Worm (Caenorhabditis elegans) whole organism, young adult: ENCODE data around the gene F31D4.8.

Source experiments
- attf-6 ChIP-seq: fragments of 200-800 bp; sonication (Bioruptor generic); IDR thresholded peaks from 2 replicates; pipeline ENCODE4 v1.3.6; 2022; ENCODE audit warnings: missing genetic modification reagents, missing genetic modification characterization, missing compliant biosample characterization
- bed-1 ChIP-seq: fragments of 200-800 bp; sonication (Bioruptor generic); IDR thresholded peaks from 2 replicates; pipeline ENCODE4 v1.3.6; 2022; ENCODE audit warnings: missing genetic modification reagents, missing genetic modification characterization, missing compliant biosample characterization
- die-1 ChIP-seq: sonication (generic microtip); optimal IDR thresholded peaks from 2 replicates; lab custom pipeline; 2016; ENCODE audit warnings: missing genotype, mild to moderate bottlenecking, missing genetic modification characterization, missing compliant biosample characterization
- nfya-2 ChIP-seq: fragments of 200-800 bp; sonication (Bioruptor generic); IDR thresholded peaks from 2 replicates; pipeline ENCODE4 v1.3.6; 2022; ENCODE audit warnings: missing genetic modification reagents, missing genetic modification characterization, missing compliant biosample characterization
- pha-4 ChIP-seq: fragments of 150-350 bp; sonication (generic microtip); optimal IDR thresholded peaks from 2 replicates; lab custom pipeline; 2014; ENCODE audit warnings: missing biosample characterization, missing genetic modification reagents, missing genetic modification characterization
- snpc-1.3 ChIP-seq: sonication (generic microtip); optimal IDR thresholded peaks from 2 replicates; lab custom pipeline; 2017; ENCODE audit warnings: missing genetic modification characterization, mild to moderate bottlenecking, missing compliant biosample characterization, antibody characterized with exemption, moderate library complexity, missing genotype, missing genetic modification reagents; ENCODE audit not compliant: insufficient read depth
- snpc-4 ChIP-seq, 5 experiments: fragments of 150-350 bp in 1 of 5; sonication (generic microtip) in 4 of 5; optimal IDR thresholded peaks; 2 replicates each; lab custom pipeline; 2014 to 2018; ENCODE audit warnings: missing genetic modification characterization in 5 of 5, missing biosample characterization in 3 of 5, antibody characterized with exemption in 2 of 5, mild to moderate bottlenecking in 2 of 5, missing compliant biosample characterization in 2 of 5, missing genotype in 2 of 5, moderate library complexity in 2 of 5, missing genetic modification reagents in 1 of 5
- zim-3 ChIP-seq: sonication (generic microtip); optimal IDR thresholded peaks from 2 replicates; lab custom pipeline; 2017; ENCODE audit warnings: mild to moderate bottlenecking, missing genetic modification characterization, moderate library complexity, missing compliant biosample characterization

DNA sequence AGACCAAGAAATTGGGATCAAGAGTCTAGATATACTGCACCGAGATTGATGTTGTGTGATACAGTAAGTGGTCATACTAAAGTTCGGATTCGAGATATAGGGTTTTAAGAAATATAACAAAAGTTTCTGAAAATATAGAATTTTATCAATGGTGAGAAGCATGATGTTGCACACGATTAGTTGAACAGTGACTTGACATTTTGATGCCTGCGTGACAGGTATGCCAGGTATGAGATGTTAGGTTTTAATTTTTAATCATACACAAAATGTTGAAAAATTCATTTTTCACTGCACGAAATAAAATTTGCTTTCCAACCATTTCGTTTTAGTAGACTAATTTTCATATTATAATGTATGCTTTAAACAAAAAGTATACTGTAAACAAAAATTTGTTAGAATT lies 37.8 kb downstream of the F31D4.8 start:
- TF ChIP-seq die-1 (tag; lab: Kevin White, UChicago) (no peak), bed-1 (GFP tag; lab: Robert Waterston, UW) (no peak), pha-4 (tag; lab: Kevin White, UChicago) (no peak), nfya-2 (no peak), attf-6 (GFP tag; lab: Robert Waterston, UW) (no peak), snpc-1.3 (tag; lab: Kevin White, UChicago) (no peak), zim-3 (tag; lab: Kevin White, UChicago) (no peak), snpc-4 (GFP tag; optimal IDR thresholded peaks at IDR 0.05; lab: Kevin White, UChicago) (no peak), snpc-4 (tag; optimal IDR thresholded peaks at IDR 0.05; lab: Kevin White, UChicago) (no peak)
